Worm (Caenorhabditis elegans): Measurements from ENCODE around the gene gcs-1.

Gene gcs-1

DNA sequence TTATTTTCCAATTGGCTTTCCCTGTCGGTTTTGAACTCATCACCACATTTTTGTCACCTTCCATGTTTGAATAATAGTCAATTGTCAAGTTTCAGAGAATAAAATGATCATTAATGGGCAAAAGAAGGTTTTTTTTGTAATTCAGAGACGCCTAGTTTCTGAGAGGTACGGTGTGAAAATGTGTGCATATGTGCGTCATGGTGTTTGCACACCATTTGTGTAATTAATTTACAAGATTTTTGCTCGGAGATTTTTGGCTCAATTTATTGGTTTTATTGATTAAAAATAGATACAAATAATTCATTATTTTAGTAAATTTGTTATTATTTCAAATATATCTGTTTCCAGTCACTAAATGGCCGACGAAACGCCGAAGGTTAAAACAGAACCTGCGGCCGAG is 40.6 kb downstream of the gcs-1 start, which contains the start of the genes F44G4.3 and tdp-1:
Gene F44G4.3, minus strand, starts transcription at position 184 of the 400 bp plus-strand sequence.
Gene tdp-1, plus strand, starts transcription at position 347 of the 400 bp plus-strand sequence.
- TF ChIP-seq unc-55 (GFP tag; optimal IDR thresholded peaks at IDR 0.05) (peak; percentile 68), nhr-129 (tag; optimal IDR thresholded peaks at IDR 0.05) (peak; percentile 18), lsy-2 (tag; optimal IDR thresholded peaks at IDR 0.05) (peak; percentile 55 to 94), nhr-6 (tag; optimal IDR thresholded peaks at IDR 0.05) (no peak), C34F6.9 (tag; optimal IDR thresholded peaks at IDR 0.05) (peak; percentile 67), elt-3 (tag; optimal IDR thresholded peaks at IDR 0.05) (no peak)

DNA sequence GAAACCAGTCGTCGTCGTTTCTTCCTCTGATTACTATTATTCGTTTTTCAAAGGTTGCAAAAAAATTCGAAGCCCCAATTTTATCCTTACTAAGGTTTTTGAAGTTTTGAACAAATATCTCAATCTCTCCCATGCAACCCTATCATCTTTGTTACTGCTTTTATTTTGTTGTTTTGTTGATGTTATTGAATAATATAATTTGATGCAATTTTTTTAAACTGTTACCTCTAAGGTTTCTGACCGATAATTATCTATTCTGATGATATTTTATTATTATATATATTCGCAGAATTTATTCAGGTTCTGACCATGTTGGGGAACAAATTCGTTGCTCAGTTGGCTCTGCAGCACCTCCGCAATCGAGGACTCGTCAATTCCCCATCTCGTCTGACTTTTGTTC is 42.0 kb downstream of the gcs-1 start, which contains the start of gene ndub-2:
Gene ndub-2, plus strand, starts transcription at position 301 of the 400 bp plus-strand sequence.
- TF ChIP-seq elt-3 (tag; optimal IDR thresholded peaks at IDR 0.05) (no peak), snpc-4 (tag; optimal IDR thresholded peaks at IDR 0.05) (no peak), alr-1 (tag; optimal IDR thresholded peaks at IDR 0.05) (no peak), unc-55 (GFP tag; optimal IDR thresholded peaks at IDR 0.05) (no peak), skn-1 (tag; optimal IDR thresholded peaks at IDR 0.05) (no peak)

DNA sequence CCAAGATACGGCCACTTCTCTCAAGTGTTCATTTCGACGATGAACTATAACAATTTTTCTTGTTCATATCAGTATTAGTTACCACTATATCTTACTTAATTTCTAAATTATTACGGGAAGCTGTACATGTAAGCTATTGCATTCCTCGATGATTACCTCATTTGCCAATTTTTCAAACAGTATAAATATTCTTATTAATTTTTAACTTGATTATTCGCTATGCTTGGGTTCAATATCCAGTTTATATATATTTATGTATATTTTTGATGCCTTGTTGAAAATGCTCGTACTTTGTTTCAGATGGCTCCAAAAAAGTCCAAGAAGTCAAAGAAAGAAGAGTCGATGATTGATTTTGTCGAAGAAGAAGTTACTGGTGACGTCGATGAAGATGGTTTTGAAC is 43.8 kb downstream of the gcs-1 start, which contains the start of gene F44G4.1:
Gene F44G4.1, plus strand, starts transcription at position 301 of the 400 bp plus-strand sequence.
- TF ChIP-seq fos-1 (tag; optimal IDR thresholded peaks at IDR 0.05) (no peak), F13H6.1 (tag; optimal IDR thresholded peaks at IDR 0.05) (no peak), nhr-12 (tag; optimal IDR thresholded peaks at IDR 0.05) (no peak), nhr-129 (tag; optimal IDR thresholded peaks at IDR 0.05) (no peak), lin-11 (tag; optimal IDR thresholded peaks at IDR 0.05) (no peak), gmeb-1 (tag; optimal IDR thresholded peaks at IDR 0.05) (no peak), elt-3 (tag; optimal IDR thresholded peaks at IDR 0.05) (no peak), lin-39 (tag; optimal IDR thresholded peaks at IDR 0.05) (no peak), lin-13 (GFP tag; optimal IDR thresholded peaks at IDR 0.05) (no peak), unc-55 (GFP tag; optimal IDR thresholded peaks at IDR 0.05) (no peak), ceh-82 (tag; optimal IDR thresholded peaks at IDR 0.05) (no peak), nhr-77 (tag; optimal IDR thresholded peaks at IDR 0.05) (no peak), zag-1 (tag; optimal IDR thresholded peaks at IDR 0.05) (no peak), ama-1 (optimal IDR thresholded peaks at IDR 0.05) (no peak), sem-4 (tag; optimal IDR thresholded peaks at IDR 0.05) (no peak), mab-5 (tag; optimal IDR thresholded peaks at IDR 0.05) (no peak), C34F6.9 (tag; optimal IDR thresholded peaks at IDR 0.05) (no peak), aly-2 (tag; optimal IDR thresholded peaks at IDR 0.05) (no peak)

DNA sequence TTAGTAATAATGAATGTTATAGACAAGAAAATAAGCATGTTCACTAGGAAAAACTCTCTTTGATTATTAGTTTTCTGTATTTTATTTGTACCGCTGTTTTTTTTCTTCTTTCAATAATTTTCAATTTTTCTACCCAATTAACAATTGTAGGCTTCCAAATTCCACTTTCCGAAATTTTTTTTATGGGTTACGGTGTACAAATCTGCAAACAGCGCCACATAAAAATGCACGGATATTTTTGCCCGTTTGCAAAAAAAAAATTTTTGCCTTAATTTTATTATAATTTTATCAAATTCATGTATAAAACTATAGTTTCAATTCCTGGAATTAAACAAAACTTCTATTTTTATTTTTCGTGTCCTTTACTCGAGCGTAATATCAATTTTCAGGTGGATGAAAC is 45.3 kb downstream of the gcs-1 start, which contains the start of gene ooc-5:
Gene ooc-5, plus strand, starts transcription at position 381 of the 400 bp plus-strand sequence.
- TF ChIP-seq C34F6.9 (tag; optimal IDR thresholded peaks at IDR 0.05) (peak; percentile 18), crh-2 (tag; optimal IDR thresholded peaks at IDR 0.05) (no peak), unc-55 (GFP tag; optimal IDR thresholded peaks at IDR 0.05) (peak; percentile 52), lsy-2 (tag; optimal IDR thresholded peaks at IDR 0.05) (peak; percentile 33 to 96)

DNA sequence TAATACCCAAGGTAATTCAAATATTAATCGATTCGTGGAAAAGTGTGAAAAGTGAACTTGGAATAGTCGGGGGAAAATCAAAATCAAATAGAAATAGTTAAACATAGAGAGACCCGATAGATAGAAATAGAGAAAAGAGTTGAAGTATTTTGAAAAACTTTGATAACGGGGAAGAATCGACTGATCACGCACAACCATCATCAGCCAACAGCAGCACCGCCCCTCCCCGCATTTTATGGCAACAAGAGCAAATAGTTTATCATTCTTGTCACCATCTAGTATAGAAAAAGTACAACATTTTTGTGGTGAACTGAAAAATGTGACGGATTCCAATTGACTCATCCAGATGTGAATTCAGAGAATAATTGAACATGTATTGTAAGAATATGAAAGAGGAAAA is 46.5 kb downstream of the gcs-1 start:
- TF ChIP-seq ztf-11 (tag; optimal IDR thresholded peaks at IDR 0.05): no peak
- peak; percentile 91 for TF ChIP-seq fos-1 (tag; optimal IDR thresholded peaks at IDR 0.05)

DNA sequence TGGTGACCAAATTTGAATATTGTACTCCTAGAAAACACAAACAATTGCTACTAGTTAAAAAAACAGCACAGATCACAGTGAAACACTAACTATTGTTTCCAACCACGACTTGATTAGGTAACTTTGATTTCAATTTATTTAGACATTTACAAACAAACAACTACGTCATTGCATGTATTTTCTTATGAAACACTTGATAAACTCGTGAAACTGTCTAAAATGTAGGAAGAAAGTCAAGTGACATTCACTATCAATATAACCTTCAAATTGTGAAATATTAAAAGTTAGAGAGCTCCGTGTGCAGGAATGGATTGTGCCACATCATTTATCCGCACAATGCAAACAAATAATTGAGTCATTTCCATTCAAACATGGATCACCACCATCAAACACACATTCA is 47.8 kb downstream of the gcs-1 start:
- TF ChIP-seq lin-11 (tag; optimal IDR thresholded peaks at IDR 0.05): no peak
- TF ChIP-seq nhr-21 (tag; optimal IDR thresholded peaks at IDR 0.05): no peak
- TF ChIP-seq ztf-11 (tag; optimal IDR thresholded peaks at IDR 0.05): no peak
- TF ChIP-seq sma-3 (GFP tag; optimal IDR thresholded peaks at IDR 0.05): no peak
- TF ChIP-seq elt-3 (tag; optimal IDR thresholded peaks at IDR 0.05): no peak
- no peak for TF ChIP-seq R02D3.7 (tag; optimal IDR thresholded peaks at IDR 0.05)
- TF ChIP-seq lin-39 (tag; optimal IDR thresholded peaks at IDR 0.05): no peak
- no peak for TF ChIP-seq lin-13 (GFP tag; optimal IDR thresholded peaks at IDR 0.05)

DNA sequence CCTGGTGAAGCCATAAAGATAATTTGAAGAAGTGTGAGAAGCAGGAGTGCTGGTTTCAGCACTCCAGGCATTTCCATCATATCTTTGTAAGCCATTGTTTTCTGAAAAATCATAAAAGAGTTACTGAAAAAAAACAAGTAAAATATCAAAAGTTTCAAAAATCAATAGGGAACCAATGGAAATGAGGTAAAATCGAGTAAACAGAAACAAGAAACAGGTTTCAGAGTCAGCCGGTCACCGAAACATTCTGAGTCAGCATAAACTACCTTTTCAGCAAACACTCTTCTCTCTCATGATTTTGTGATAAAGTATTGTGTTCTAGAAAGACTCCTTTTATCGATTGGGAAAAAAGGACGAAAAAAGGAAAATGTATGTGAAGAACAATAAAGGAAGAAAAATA is 48.7 kb downstream of the gcs-1 start, which contains the start of gene C18E9.9:
Gene C18E9.9, minus strand, starts transcription at position 101 of the 400 bp plus-strand sequence.
- no peak for TF ChIP-seq dmd-4 (tag; optimal IDR thresholded peaks at IDR 0.05)
- TF ChIP-seq crh-2 (tag; optimal IDR thresholded peaks at IDR 0.05): no peak
- TF ChIP-seq ama-1 (optimal IDR thresholded peaks at IDR 0.05): no peak
- TF ChIP-seq nhr-21 (tag; optimal IDR thresholded peaks at IDR 0.05): no peak
- no peak for TF ChIP-seq nhr-12 (tag; optimal IDR thresholded peaks at IDR 0.05)
- no peak for TF ChIP-seq sem-4 (tag; optimal IDR thresholded peaks at IDR 0.05)
- no peak for TF ChIP-seq nhr-23 (tag; optimal IDR thresholded peaks at IDR 0.05)
- no peak for TF ChIP-seq ceh-16 (tag; optimal IDR thresholded peaks at IDR 0.05)
